Worm (Caenorhabditis elegans) whole organism, early embryonic: ENCODE data around the gene daf-38.
"Not testable (repeated sequence)": the region's sequence is repeated elsewhere in the genome, so short reads cannot be mapped to it uniquely, and the experiment has no call there.

Source experiments
- B0310.2 ChIP-seq: sonication (generic microtip); optimal IDR thresholded peaks from 2 replicates; lab custom pipeline; 2016; ENCODE audit warnings: mild to moderate bottlenecking, missing genetic modification characterization, missing compliant biosample characterization
- F13C5.2 ChIP-seq: sonication (generic microtip); optimal IDR thresholded peaks from 2 replicates; lab custom pipeline; 2017; ENCODE audit warnings: mild to moderate bottlenecking, missing genetic modification characterization, inconsistent platforms, missing compliant biosample characterization
- aly-1 ChIP-seq: sonication (generic microtip); optimal IDR thresholded peaks from 2 replicates; lab custom pipeline; 2016; ENCODE audit warnings: missing genetic modification characterization, missing compliant biosample characterization
- ama-1 ChIP-seq: fragments of 150-350 bp; optimal IDR thresholded peaks from 2 replicates; lab custom pipeline; 2014
- ceh-13 ChIP-seq: fragments of 200-800 bp; sonication (Bioruptor generic); optimal IDR thresholded peaks from 2 replicates; lab custom pipeline; 2018; ENCODE audit warnings: mild to moderate bottlenecking, missing genetic modification characterization, missing compliant biosample characterization
- ceh-36 ChIP-seq: sonication (generic microtip); optimal IDR thresholded peaks from 2 replicates; lab custom pipeline; 2016; ENCODE audit warnings: missing genetic modification characterization, inconsistent platforms, missing compliant biosample characterization
- ets-7 ChIP-seq: sonication (generic microtip); optimal IDR thresholded peaks from 2 replicates; lab custom pipeline; 2016; ENCODE audit warnings: missing genotype, missing genetic modification characterization, missing compliant biosample characterization
- flt-1 ChIP-seq: fragments of 200-800 bp; sonication (Bioruptor generic); IDR thresholded peaks from 2 replicates; pipeline ENCODE4 v1.3.6; 2022; ENCODE audit warnings: missing genetic modification characterization, missing compliant biosample characterization
- hmbx-1 ChIP-seq: sonication (generic microtip); optimal IDR thresholded peaks from 2 replicates; lab custom pipeline; 2016; ENCODE audit warnings: mild to moderate bottlenecking, missing genetic modification characterization, missing compliant biosample characterization
- hmg-4 ChIP-seq: fragments of 200-800 bp; sonication (Bioruptor generic); optimal IDR thresholded peaks from 2 replicates; lab custom pipeline; 2018; ENCODE audit warnings: mild to moderate bottlenecking, missing genetic modification characterization, missing compliant biosample characterization
- hnd-1 ChIP-seq: sonication (generic microtip); optimal IDR thresholded peaks from 2 replicates; lab custom pipeline; 2016; ENCODE audit warnings: missing genetic modification characterization, missing compliant biosample characterization
- pes-1 ChIP-seq: fragments of 200-800 bp; sonication (Bioruptor generic); IDR thresholded peaks from 2 replicates; pipeline ENCODE4 v1.3.6; 2022; ENCODE audit warnings: missing genetic modification reagents, missing genetic modification characterization, missing compliant biosample characterization
- scrt-1 ChIP-seq: fragments of 200-800 bp; sonication (Bioruptor generic); IDR thresholded peaks from 2 replicates; pipeline ENCODE4 v1.3.6; 2022; ENCODE audit warnings: missing genetic modification characterization, missing compliant biosample characterization
- sea-1 ChIP-seq: fragments of 200-800 bp; sonication (Bioruptor generic); conservative IDR thresholded peaks from 2 replicates; pipeline ENCODE4 v1.3.6; 2022; ENCODE audit warnings: missing genetic modification characterization, missing compliant biosample characterization
- tbx-11 ChIP-seq: fragments of 200-800 bp; sonication (Bioruptor generic); IDR thresholded peaks from 2 replicates; pipeline ENCODE4 v1.3.6; 2022; ENCODE audit warnings: missing genetic modification characterization, missing compliant biosample characterization
- tbx-37 ChIP-seq: fragments of 200-800 bp; sonication (Bioruptor generic); conservative IDR thresholded peaks from 2 replicates; pipeline ENCODE4 v1.3.6; 2022; ENCODE audit warnings: missing genetic modification reagents, missing genetic modification characterization, missing compliant biosample characterization
- tra-4 ChIP-seq: sonication (generic microtip); optimal IDR thresholded peaks from 2 replicates; lab custom pipeline; 2017; ENCODE audit warnings: missing genetic modification characterization, missing compliant biosample characterization

The daf-38 gene

DNA sequence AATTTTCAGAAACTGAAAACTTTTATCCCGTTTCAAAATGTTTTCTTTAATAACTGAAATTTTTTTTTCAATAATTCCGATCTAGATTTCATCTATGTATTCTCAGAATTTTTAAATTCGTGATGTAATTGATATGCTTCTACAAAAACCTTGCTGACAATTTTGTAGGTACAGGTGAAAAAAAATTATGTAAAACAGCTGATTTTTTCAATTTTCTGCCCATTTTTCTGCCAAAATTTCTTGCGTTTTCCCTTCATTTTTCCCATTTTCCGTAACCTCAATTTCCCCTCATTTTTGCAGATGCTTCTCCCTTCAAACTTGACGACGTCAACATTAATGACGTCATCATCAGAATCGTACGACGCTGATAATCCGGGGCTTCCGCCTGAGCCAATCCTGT is at the start of gene daf-38:
Gene daf-38, plus strand, starts transcription at position 301 of the 400 bp plus-strand sequence.
- TF ChIP-seq hmbx-1 (tag; lab: Kevin White, UChicago): no peak
- no peak for TF ChIP-seq ama-1 (lab: Kevin White, UChicago)

DNA sequence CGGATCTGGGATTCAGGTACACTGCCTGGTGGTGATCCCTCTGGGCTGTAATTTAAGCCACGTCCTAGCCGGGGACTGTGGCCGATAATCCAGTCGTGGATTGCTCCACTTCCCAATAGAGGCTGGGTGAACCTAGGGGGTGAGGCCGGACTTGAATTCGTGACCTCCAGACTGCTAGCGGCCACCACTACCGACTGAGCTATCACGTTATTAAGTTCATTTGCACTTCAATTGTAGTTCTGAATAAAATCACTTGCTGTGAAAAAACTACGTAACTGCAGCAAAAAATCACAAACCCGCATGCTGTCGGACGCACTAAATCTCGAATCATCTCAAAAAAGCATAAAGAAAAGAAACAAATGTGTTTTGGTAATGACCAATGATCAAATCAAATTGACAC is 29.0 kb upstream of the daf-38 start, which contains the start of gene Y105C5A.1273:
Gene Y105C5A.1273, plus strand, starts transcription at position 301 of the 400 bp plus-strand sequence.
- TF ChIP-seq aly-1 (tag; lab: Kevin White, UChicago); ceh-36 (tag; lab: Kevin White, UChicago); flt-1 (GFP tag; lab: Robert Waterston, UW): not testable (repeated sequence)

DNA sequence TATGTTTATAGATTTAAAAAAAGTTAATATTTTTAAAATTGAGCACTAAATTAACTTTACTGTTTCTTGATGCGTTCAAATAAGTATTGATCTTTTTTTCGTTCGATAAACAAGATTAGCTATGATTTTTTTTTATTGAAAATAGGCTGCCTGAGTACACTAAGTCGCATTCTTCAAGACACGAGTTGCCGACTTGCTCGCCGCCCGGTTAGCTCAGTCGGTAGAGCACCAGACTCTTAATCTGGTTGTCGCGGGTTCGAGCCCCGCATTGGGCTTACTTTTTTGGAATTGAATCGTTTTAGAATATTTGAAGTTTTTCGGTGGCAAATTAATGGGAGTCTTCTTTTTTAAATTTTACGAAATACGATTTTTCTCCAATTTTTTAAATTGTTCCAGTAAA is 26.6 kb upstream of the daf-38 start:
- TF ChIP-seq F13C5.2 (tag; lab: Kevin White, UChicago) (no peak), pes-1 (GFP tag; lab: Robert Waterston, UW) (peak; percentile 64)

DNA sequence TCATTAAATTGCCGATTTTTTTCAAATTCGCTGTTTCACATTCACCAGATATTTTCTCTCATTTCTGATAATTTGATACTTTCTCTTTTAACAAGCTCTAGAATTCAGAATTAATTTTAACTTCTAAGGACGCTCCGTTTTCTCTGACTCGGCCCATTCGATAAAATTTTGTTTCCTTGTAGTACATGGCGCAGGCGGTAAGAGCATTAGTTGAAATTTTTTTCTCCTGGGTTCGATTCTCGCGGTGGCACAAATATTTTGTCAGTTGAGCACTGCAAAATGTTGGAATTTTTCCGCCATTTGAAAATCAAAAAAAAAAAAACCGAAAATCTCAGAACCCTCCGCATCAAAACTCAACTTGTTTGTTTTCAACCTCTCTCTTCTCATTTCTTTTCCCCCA is 25.9 kb upstream of the daf-38 start:
- TF ChIP-seq pes-1 (GFP tag; lab: Robert Waterston, UW) (no peak), hnd-1 (tag; lab: Kevin White, UChicago) (no peak), hmbx-1 (tag; lab: Kevin White, UChicago) (no peak), tbx-11 (GFP tag; lab: Robert Waterston, UW) (no peak), aly-1 (tag; lab: Kevin White, UChicago) (no peak), ceh-13 (GFP tag; lab: Kevin White, UChicago) (no peak), ets-7 (tag; lab: Kevin White, UChicago) (no peak), hmg-4 (GFP tag; lab: Kevin White, UChicago) (no peak), tbx-37 (GFP tag; lab: Robert Waterston, UW) (no peak), B0310.2 (tag; lab: Kevin White, UChicago) (no peak), tra-4 (tag; lab: Kevin White, UChicago) (no peak)

DNA sequence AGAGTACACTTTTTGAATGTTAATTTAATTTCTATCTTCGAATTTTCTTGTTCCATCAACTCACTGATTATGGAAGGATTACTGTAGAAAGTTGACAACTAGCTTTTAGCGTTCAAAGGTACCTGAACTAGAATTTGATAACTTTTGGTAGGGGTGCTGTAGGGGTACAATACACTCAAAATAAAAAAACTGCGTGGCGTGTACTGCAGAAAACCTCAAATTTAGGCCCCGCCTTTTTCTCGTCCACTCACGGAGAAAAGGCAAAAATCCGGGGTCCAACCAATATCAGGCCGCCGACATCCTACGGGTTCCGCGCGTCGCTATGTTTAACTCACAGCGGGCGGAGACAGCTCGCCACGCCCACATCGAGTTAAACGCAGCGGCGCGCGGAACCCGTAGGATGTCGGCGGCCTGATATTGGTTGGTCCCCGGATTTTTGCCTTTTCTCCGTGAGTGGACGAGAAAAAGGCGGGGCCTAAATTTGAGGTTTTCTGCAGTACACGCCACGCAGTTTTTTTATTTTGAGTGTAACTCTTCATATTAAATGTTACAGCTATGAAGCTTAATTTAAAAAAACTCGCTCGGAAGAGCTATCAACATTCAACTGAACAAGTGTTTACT is 14.7 kb upstream of the daf-38 start:
- 0 out of 2 replicates have a peak, but pooled peaks have one; percentile 28 for TF ChIP-seq pes-1 (GFP tag; lab: Robert Waterston, UW)

DNA sequence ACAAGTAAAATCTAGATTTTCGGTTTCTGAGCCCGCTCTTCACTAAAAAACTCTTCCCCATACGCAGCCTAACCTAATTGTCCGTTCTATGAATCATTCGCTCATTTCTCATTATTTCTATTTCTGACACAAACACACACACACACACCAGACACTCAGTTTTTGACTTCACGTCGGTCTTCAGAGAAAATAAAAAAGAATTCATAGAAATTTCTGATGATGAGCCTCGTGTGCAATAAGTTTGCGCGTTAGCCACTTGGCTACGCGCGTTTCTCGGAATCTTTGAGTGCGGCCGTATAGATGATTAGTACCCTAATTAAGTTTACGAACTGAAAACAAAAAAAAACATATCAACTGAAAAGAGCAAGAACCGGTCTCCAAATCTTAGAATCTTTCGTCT is 5.8 kb upstream of the daf-38 start:
- TF ChIP-seq ama-1 (lab: Kevin White, UChicago) (no peak), ets-7 (tag; lab: Kevin White, UChicago) (no peak), pes-1 (GFP tag; lab: Robert Waterston, UW) (no peak), ceh-36 (tag; lab: Kevin White, UChicago) (no peak), flt-1 (GFP tag; lab: Robert Waterston, UW) (no peak), ceh-13 (GFP tag; lab: Kevin White, UChicago) (no peak), aly-1 (tag; lab: Kevin White, UChicago) (no peak), tbx-11 (GFP tag; lab: Robert Waterston, UW) (no peak), sea-1 (GFP tag; lab: Robert Waterston, UW) (no peak)

DNA sequence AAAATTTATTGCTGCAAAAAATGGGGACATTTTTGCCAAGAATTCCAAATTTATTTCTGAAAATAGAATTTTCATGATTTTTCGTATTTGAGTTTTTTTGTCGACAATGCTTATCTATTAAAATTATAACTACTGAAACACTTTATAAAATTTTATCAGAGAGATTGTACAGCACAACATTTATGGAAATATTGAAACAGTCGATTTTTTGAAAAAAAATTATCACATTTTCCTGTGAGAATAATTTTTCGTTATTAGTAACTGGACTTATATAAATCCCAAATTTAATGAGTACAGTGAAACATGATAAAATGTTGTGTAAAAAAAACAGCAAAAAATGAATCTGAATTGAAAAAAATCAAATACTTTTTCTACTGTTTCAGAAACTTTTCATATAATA is 2.4 kb upstream of the daf-38 start:
- no peak for TF ChIP-seq pes-1 (GFP tag; lab: Robert Waterston, UW)
- TF ChIP-seq tbx-37 (GFP tag; lab: Robert Waterston, UW): no peak
- no peak for TF ChIP-seq hmbx-1 (tag; lab: Kevin White, UChicago)
- TF ChIP-seq scrt-1 (GFP tag; lab: Robert Waterston, UW): no peak
- TF ChIP-seq F13C5.2 (tag; lab: Kevin White, UChicago): no peak
- no peak for TF ChIP-seq flt-1 (GFP tag; lab: Robert Waterston, UW)
- no peak for TF ChIP-seq hmg-4 (GFP tag; lab: Kevin White, UChicago)
- no peak for TF ChIP-seq B0310.2 (tag; lab: Kevin White, UChicago)

DNA sequence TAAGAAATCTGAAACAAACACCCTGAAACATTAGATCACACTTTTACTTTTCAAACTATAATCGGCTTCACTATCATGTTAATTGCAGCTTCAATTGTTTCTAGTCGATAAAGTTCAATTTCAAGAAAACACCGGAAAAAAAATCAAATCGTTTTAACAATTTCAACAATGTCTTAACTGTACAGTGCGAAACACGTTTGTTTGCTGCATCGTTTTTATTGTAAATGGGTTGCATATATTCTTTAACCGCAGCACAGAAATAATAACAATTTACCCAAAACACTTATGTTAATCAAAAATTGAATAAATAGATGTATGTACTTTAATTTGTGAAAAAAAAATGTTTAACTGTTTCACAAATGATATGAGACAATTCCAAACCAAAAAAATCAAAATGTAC is 24.2 kb downstream of the daf-38 start:
- TF ChIP-seq pes-1 (GFP tag; lab: Robert Waterston, UW): no peak
- TF ChIP-seq scrt-1 (GFP tag; lab: Robert Waterston, UW): no peak
- no peak for TF ChIP-seq hmg-4 (GFP tag; lab: Kevin White, UChicago)
- no peak for TF ChIP-seq B0310.2 (tag; lab: Kevin White, UChicago)
- no peak for TF ChIP-seq tbx-11 (GFP tag; lab: Robert Waterston, UW)
- TF ChIP-seq ama-1 (lab: Kevin White, UChicago): no peak
- TF ChIP-seq tbx-37 (GFP tag; lab: Robert Waterston, UW): no peak
- no peak for TF ChIP-seq ets-7 (tag; lab: Kevin White, UChicago)
- no peak for TF ChIP-seq hmbx-1 (tag; lab: Kevin White, UChicago)
- no peak for TF ChIP-seq aly-1 (tag; lab: Kevin White, UChicago)
- TF ChIP-seq flt-1 (GFP tag; lab: Robert Waterston, UW): no peak
- no peak for TF ChIP-seq F13C5.2 (tag; lab: Kevin White, UChicago)
- TF ChIP-seq hnd-1 (tag; lab: Kevin White, UChicago): no peak
- TF ChIP-seq sea-1 (GFP tag; lab: Robert Waterston, UW): no peak
- TF ChIP-seq ceh-13 (GFP tag; lab: Kevin White, UChicago): no peak
- no peak for TF ChIP-seq ceh-36 (tag; lab: Kevin White, UChicago)
